Fruit fly (Drosophila melanogaster): ENCODE data around the gene CG6610.

CG6610 gene

dm6 chr3L:6074975-6075692, at the start of gene CG6610, which contains the start of gene CG13295:
TSS of gene CG6610 (plus strand) at chr3L:6075536.
TSS of gene CG13295 (minus strand) at chr3L:6075245.
- TF ChIP-seq foxo (GFP tag; optimal IDR thresholded peaks at IDR 0.05) (peak in 1 of 2 experiments; percentile 49), Hr78 (GFP tag; optimal IDR thresholded peaks at IDR 0.05) (no peak), dmrt93B (GFP tag; optimal IDR thresholded peaks at IDR 0.05) (peak; percentile 57), Myc (optimal IDR thresholded peaks at IDR 0.05) (peak; percentile 88), Rel (GFP tag; optimal IDR thresholded peaks at IDR 0.05) (no peak), Rel (tag; optimal IDR thresholded peaks at IDR 0.05) (peak; percentile 35), sv (GFP tag; optimal IDR thresholded peaks at IDR 0.05) (peak; percentile 33), HLH106 (tag; optimal IDR thresholded peaks at IDR 0.05) (peak; percentile 83), br (GFP tag; optimal IDR thresholded peaks at IDR 0.05) (peak; percentile 23), Sp1 (GFP tag; optimal IDR thresholded peaks at IDR 0.05) (peak; percentile 59), CG32264 (GFP tag; optimal IDR thresholded peaks at IDR 0.05) (no peak), CrebA (GFP tag; optimal IDR thresholded peaks at IDR 0.05; ENCODE audit: borderline replicate concordance) (no peak), N (GFP tag; optimal IDR thresholded peaks at IDR 0.05) (no peak), Hnf4 (GFP tag; optimal IDR thresholded peaks at IDR 0.05) (no peak), GATAd (GFP tag; optimal IDR thresholded peaks at IDR 0.05) (no peak), CG9705 (GFP tag; optimal IDR thresholded peaks at IDR 0.05) (peak; percentile 58), ey (GFP tag; optimal IDR thresholded peaks at IDR 0.05) (peak; percentile 37), dsf (GFP tag; optimal IDR thresholded peaks at IDR 0.05; ENCODE audit: borderline replicate concordance) (no peak), tai (GFP tag; optimal IDR thresholded peaks at IDR 0.05) (no peak), brk (GFP tag; optimal IDR thresholded peaks at IDR 0.05) (no peak), Jra (GFP tag; optimal IDR thresholded peaks at IDR 0.05) (no peak), h (GFP tag; optimal IDR thresholded peaks at IDR 0.05) (peak; percentile 54), dl (GFP tag; optimal IDR thresholded peaks at IDR 0.05; ENCODE audit: insufficient read depth in 1 of 2, partially characterized antibody in 2 of 2) (no peak), psq (GFP tag; optimal IDR thresholded peaks at IDR 0.05) (peak; percentile 19), woc (GFP tag; optimal IDR thresholded peaks at IDR 0.05) (peak; percentile 84), pan (optimal IDR thresholded peaks at IDR 0.05) (no peak), rgr (GFP tag; optimal IDR thresholded peaks at IDR 0.05) (peak; percentile 51), fru (GFP tag; optimal IDR thresholded peaks at IDR 0.05) (peak; percentile 48), OdsH (GFP tag; optimal IDR thresholded peaks at IDR 0.05) (peak; percentile 39)

DNA sequence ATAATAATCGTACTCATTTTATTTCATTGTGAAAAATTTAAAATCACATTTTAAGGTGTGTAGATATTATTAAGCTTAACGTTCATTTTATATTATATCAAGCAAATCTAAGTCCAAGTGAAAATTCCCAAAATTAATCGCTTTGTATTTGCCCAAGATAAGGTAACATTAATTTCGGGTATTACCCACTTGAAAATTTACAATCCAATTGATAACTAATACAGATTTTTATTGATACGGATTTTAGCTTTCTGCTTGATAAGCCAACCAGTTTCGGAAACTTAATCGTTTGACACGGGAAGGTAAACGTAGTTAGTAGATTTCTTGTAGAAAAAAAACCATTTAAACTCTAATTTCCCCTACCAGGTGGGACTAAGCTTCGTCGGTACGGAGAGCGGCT, 42.3 kb upstream of the CG6610 start:
- TF ChIP-seq brk (GFP tag; optimal IDR thresholded peaks at IDR 0.05) = no peak
- TF ChIP-seq CrebA (GFP tag; optimal IDR thresholded peaks at IDR 0.05; ENCODE audit: borderline replicate concordance) = no peak
- no peak for TF ChIP-seq Sp1 (GFP tag; optimal IDR thresholded peaks at IDR 0.05)
- no peak for TF ChIP-seq Rel (GFP tag; optimal IDR thresholded peaks at IDR 0.05)
- TF ChIP-seq Rel (tag; optimal IDR thresholded peaks at IDR 0.05) = peak; percentile 86

DNA sequence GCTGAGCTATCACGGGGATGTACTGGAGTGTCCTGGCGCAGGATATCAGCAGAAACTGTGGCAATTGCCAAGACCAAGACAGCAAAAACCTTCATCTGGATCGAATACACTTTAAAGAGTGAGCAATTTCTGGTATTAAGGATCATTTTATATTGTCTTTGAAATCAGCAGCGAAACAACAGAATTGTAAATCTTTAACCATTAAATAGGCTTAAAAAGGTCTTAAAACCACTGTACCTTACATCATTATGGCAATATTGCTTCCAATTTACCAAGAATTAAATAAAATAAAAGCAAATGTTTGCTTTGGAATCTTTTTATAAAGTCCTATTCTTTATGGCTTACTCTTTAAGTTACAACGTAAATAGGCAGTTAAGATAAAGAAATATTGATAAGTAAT, 40.8 kb upstream of the CG6610 start, which contains the start of gene CG10477:
TSS of gene CG10477 (minus strand) at position 101 of the 400 bp plus-strand sequence.
- TF ChIP-seq Dif (GFP tag; optimal IDR thresholded peaks at IDR 0.05; ENCODE audit: partially characterized antibody) (no peak), lola (GFP tag; optimal IDR thresholded peaks at IDR 0.05) (no peak), rgr (GFP tag; optimal IDR thresholded peaks at IDR 0.05) (no peak), N (GFP tag; optimal IDR thresholded peaks at IDR 0.05) (no peak), h (GFP tag; optimal IDR thresholded peaks at IDR 0.05) (no peak), brk (GFP tag; optimal IDR thresholded peaks at IDR 0.05) (no peak), sage (GFP tag; optimal IDR thresholded peaks at IDR 0.05) (no peak), Vsx2 (GFP tag; optimal IDR thresholded peaks at IDR 0.05; ENCODE audit: partially characterized antibody) (no peak), Hr83 (GFP tag; optimal IDR thresholded peaks at IDR 0.05; ENCODE audit: poor library complexity, severe bottlenecking) (no peak), psq (GFP tag; optimal IDR thresholded peaks at IDR 0.05) (no peak), HLH106 (tag; optimal IDR thresholded peaks at IDR 0.05) (no peak), dl (GFP tag; optimal IDR thresholded peaks at IDR 0.05; ENCODE audit: insufficient read depth in 1 of 2, partially characterized antibody in 2 of 2) (no peak)
